Fruit fly (Drosophila melanogaster): ENCODE data around the gene Afti.

Gene Afti

dm6 chr3R:14282215-14283041 is 44.1 kb downstream of the Afti start (continued):
- TF ChIP-seq chinmo (GFP tag; IDR thresholded peaks at IDR 0.05; ENCODE audit: partially characterized antibody) (no peak), CG42726 (GFP tag; IDR thresholded peaks at IDR 0.05; ENCODE audit: partially characterized antibody) (no peak), CG3726 (GFP tag; IDR thresholded peaks at IDR 0.05) (no peak)

dm6 chr3R:14280324-14280723 is 46.2 kb downstream of the Afti start:
- no peak for TF ChIP-seq Six4 (GFP tag; optimal IDR thresholded peaks at IDR 0.05)
- TF ChIP-seq sens (GFP tag): peak; percentile 33
- peak; percentile 50 for TF ChIP-seq Drgx (GFP tag; IDR thresholded peaks at IDR 0.05)
- no peak for TF ChIP-seq gce (GFP tag; IDR thresholded peaks at IDR 0.05)

dm6 chr3R:14279311-14279998 is 47.0 kb downstream of the Afti start:
- peak in 1 of 2 experiments; percentile 39 for TF ChIP-seq Dfd (GFP tag; optimal IDR thresholded peaks at IDR 0.05)
- peak; percentile 55 for TF ChIP-seq Blimp-1 (GFP tag; optimal IDR thresholded peaks at IDR 0.05)
- TF ChIP-seq CG2129 (GFP tag; IDR thresholded peaks at IDR 0.05; ENCODE audit: partially characterized antibody): no peak
- no peak for TF ChIP-seq fd3F (GFP tag; optimal IDR thresholded peaks at IDR 0.05)
- TF ChIP-seq slp2 (GFP tag; optimal IDR thresholded peaks at IDR 0.05): no peak
- TF ChIP-seq CG4424 (GFP tag; optimal IDR thresholded peaks at IDR 0.05): peak; percentile 13
- TF ChIP-seq CG12104 (GFP tag; optimal IDR thresholded peaks at IDR 0.05): no peak
- TF ChIP-seq CG8478 (optimal IDR thresholded peaks at IDR 0.05): no peak
- TF ChIP-seq run (tag; optimal IDR thresholded peaks at IDR 0.05): no peak
- no peak for TF ChIP-seq CG10274 (GFP tag; optimal IDR thresholded peaks at IDR 0.05)
- TF ChIP-seq fd102C (GFP tag; optimal IDR thresholded peaks at IDR 0.05): no peak
- TF ChIP-seq CG32532 (GFP tag; IDR thresholded peaks at IDR 0.05): no peak
- no peak for TF ChIP-seq lbe (GFP tag; optimal IDR thresholded peaks at IDR 0.05)
- peak; percentile 65 for TF ChIP-seq row (GFP tag; IDR thresholded peaks at IDR 0.05)
- peak; percentile 17 for TF ChIP-seq Asciz (GFP tag; optimal IDR thresholded peaks at IDR 0.05)
- peak; percentile 60 for TF ChIP-seq lab (GFP tag; optimal IDR thresholded peaks at IDR 0.05)
- TF ChIP-seq CG16779 (GFP tag; IDR thresholded peaks at IDR 0.05): no peak
- no peak for TF ChIP-seq CG4820 (GFP tag; optimal IDR thresholded peaks at IDR 0.05)
- TF ChIP-seq gsb (GFP tag; IDR thresholded peaks at IDR 0.05): no peak
- no peak for TF ChIP-seq CG7786 (GFP tag; optimal IDR thresholded peaks at IDR 0.05)
- TF ChIP-seq pum (GFP tag; optimal IDR thresholded peaks at IDR 0.05): no peak
- peak; percentile 58 for TF ChIP-seq Xrp1 (GFP tag; IDR thresholded peaks at IDR 0.05)
- no peak for TF ChIP-seq sna (GFP tag; IDR thresholded peaks at IDR 0.05; ENCODE audit: partially characterized antibody)
- TF ChIP-seq fd96Cb (tag; optimal IDR thresholded peaks at IDR 0.05): no peak
- peak; percentile 55; the same call in 2 of the 3 replicates for TF ChIP-seq z (GFP tag; IDR thresholded peaks at IDR 0.05)
- TF ChIP-seq prd (optimal IDR thresholded peaks at IDR 0.05): no peak
- TF ChIP-seq prd (GFP tag; IDR thresholded peaks at IDR 0.05): no peak; the same call in 2 of the 3 replicates
- TF ChIP-seq tap (tag; optimal IDR thresholded peaks at IDR 0.05): no peak
- no peak for TF ChIP-seq crp (GFP tag; optimal IDR thresholded peaks at IDR 0.05)
- no peak for TF ChIP-seq Fer2 (tag; optimal IDR thresholded peaks at IDR 0.05)
- TF ChIP-seq CG10959 (GFP tag; IDR thresholded peaks at IDR 0.05): no peak
- peak; percentile 46 for TF ChIP-seq CG17359 (tag; optimal IDR thresholded peaks at IDR 0.05)
- TF ChIP-seq so (GFP tag; IDR thresholded peaks at IDR 0.05): no peak
- TF ChIP-seq D (optimal IDR thresholded peaks at IDR 0.05): no peak
- TF ChIP-seq D (GFP tag; optimal IDR thresholded peaks at IDR 0.05): peak; percentile 41
- TF ChIP-seq CG6175 (GFP tag; IDR thresholded peaks at IDR 0.05): no peak
- TF ChIP-seq onecut (GFP tag; IDR thresholded peaks at IDR 0.05): no peak
- TF ChIP-seq Opbp (GFP tag; IDR thresholded peaks at IDR 0.05; ENCODE audit: partially characterized antibody): no peak
- TF ChIP-seq hth (optimal IDR thresholded peaks at IDR 0.05): no peak

Data from whole organism, embryonic.